Worm (Caenorhabditis elegans) whole organism, early embryonic: Measurements from ENCODE around the gene Y66D12A.21.

Source experiments
- B0310.2 ChIP-seq: sonication (generic microtip); optimal IDR thresholded peaks from 2 replicates; lab custom pipeline; 2016; ENCODE audit warnings: mild to moderate bottlenecking, missing genetic modification characterization, missing compliant biosample characterization
- F13C5.2 ChIP-seq: sonication (generic microtip); optimal IDR thresholded peaks from 2 replicates; lab custom pipeline; 2017; ENCODE audit warnings: mild to moderate bottlenecking, missing genetic modification characterization, inconsistent platforms, missing compliant biosample characterization
- ama-1 ChIP-seq: fragments of 150-350 bp; optimal IDR thresholded peaks from 2 replicates; lab custom pipeline; 2014
- hmbx-1 ChIP-seq: sonication (generic microtip); optimal IDR thresholded peaks from 2 replicates; lab custom pipeline; 2016; ENCODE audit warnings: mild to moderate bottlenecking, missing genetic modification characterization, missing compliant biosample characterization
- hmg-4 ChIP-seq: fragments of 200-800 bp; sonication (Bioruptor generic); optimal IDR thresholded peaks from 2 replicates; lab custom pipeline; 2018; ENCODE audit warnings: mild to moderate bottlenecking, missing genetic modification characterization, missing compliant biosample characterization
- scrt-1 ChIP-seq: fragments of 200-800 bp; sonication (Bioruptor generic); IDR thresholded peaks from 2 replicates; pipeline ENCODE4 v1.3.6; 2022; ENCODE audit warnings: missing genetic modification characterization, missing compliant biosample characterization
- sea-1 ChIP-seq: fragments of 200-800 bp; sonication (Bioruptor generic); conservative IDR thresholded peaks from 2 replicates; pipeline ENCODE4 v1.3.6; 2022; ENCODE audit warnings: missing genetic modification characterization, missing compliant biosample characterization
- tra-4 ChIP-seq: sonication (generic microtip); optimal IDR thresholded peaks from 2 replicates; lab custom pipeline; 2017; ENCODE audit warnings: missing genetic modification characterization, missing compliant biosample characterization

DNA sequence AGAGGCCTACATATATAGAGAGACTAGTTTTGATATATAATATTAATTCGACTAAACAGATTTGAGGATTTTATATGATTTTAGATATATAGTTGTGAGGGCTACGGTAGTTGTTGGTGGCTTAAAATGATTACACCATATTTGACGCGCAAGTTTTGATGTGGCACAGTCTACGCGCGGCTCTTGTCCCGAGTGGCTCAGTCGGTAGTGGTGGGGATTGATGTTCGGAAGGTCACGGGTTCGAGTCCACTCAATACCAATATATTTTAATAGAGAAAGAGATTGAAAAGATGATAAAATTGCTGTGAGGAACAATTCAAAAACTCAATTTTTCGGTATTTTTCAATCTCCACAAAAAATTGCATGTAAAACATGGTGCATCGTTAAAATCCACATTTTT lies 32.2 kb downstream of the Y66D12A.21 start:
- TF ChIP-seq F13C5.2 (no peak), ama-1 (lab: Kevin White, UChicago) (no peak), sea-1 (GFP tag; lab: Robert Waterston, UW) (no peak), scrt-1 (no peak), tra-4 (tag; lab: Kevin White, UChicago) (no peak), hmg-4 (no peak), hmbx-1 (tag; lab: Kevin White, UChicago) (no peak), B0310.2 (tag; lab: Kevin White, UChicago) (no peak)
